Fruit fly (Drosophila melanogaster): ENCODE data around the gene fws.

The fws gene

DNA sequence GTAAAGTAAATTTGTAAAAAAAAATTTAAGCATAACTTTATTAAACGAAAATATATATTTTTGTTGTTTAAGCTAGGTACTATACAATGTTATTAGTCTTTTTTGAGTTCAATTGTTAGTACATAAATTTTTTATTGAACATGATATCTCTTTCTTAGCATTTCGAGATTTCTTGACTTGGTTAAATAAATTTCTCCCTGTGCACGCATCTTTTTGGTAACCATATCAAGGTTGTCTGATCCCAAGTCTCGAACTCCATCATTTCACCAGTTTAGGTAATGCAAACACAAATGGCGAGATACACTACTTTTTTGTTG lies 49.5 kb downstream of the fws start (continued):
- TF ChIP-seq pan (optimal IDR thresholded peaks at IDR 0.05) (no peak), Hr78 (GFP tag; optimal IDR thresholded peaks at IDR 0.05) (no peak), dsf (GFP tag; optimal IDR thresholded peaks at IDR 0.05; ENCODE audit: borderline replicate concordance) (no peak), CG9705 (GFP tag; optimal IDR thresholded peaks at IDR 0.05) (no peak)

DNA sequence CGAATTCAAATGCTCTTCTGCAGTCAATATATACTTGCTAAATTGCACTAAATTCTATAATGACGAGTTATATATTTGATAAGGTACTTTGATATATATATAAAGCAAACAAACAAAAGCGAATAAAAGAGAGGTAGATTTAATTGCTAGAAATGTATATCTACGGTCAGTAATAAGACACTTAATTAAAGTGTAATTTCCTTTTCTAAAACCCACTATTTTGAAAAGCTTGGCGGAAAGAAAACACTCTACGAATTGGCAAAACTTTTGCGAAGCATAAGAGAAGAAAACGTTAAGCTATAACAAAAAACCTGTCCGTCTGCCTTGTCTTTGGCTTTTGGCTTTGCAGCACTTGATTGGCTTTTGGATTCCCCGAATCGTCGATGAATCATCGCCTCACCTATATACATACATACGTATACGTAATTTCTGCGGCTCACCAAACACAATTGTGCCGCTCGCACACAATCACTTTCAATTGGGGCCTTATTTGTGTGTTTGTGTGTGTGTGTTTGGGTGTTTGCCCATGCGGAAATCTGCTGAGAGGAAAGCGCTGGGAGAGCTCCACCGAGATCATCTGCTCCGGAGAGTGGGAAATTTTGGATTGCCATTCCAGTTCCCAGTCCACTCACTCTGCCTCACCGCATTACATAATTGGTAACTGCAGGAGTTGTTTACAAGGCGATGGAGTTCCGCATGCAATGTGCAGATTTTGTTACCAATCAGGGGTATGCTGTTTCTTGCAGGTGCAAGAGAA lies 50.0 kb downstream of the fws start:
- TF ChIP-seq sv (GFP tag; optimal IDR thresholded peaks at IDR 0.05) (no peak), woc (GFP tag; optimal IDR thresholded peaks at IDR 0.05) (no peak), Mio (GFP tag; optimal IDR thresholded peaks at IDR 0.05) (no peak), foxo (GFP tag; optimal IDR thresholded peaks at IDR 0.05) (no peak), fru (GFP tag; optimal IDR thresholded peaks at IDR 0.05) (no peak), Jra (GFP tag; optimal IDR thresholded peaks at IDR 0.05) (peak; percentile 1), usp (GFP tag; optimal IDR thresholded peaks at IDR 0.05) (no peak), h (GFP tag; optimal IDR thresholded peaks at IDR 0.05) (no peak), dmrt93B (GFP tag; optimal IDR thresholded peaks at IDR 0.05) (no peak), Hr83 (GFP tag; optimal IDR thresholded peaks at IDR 0.05; ENCODE audit: poor library complexity, severe bottlenecking) (no peak), dl (GFP tag; optimal IDR thresholded peaks at IDR 0.05; ENCODE audit: insufficient read depth in 1 of 2, partially characterized antibody in 2 of 2) (peak; percentile 50 to 71), N (GFP tag; optimal IDR thresholded peaks at IDR 0.05) (no peak), GATAd (GFP tag; optimal IDR thresholded peaks at IDR 0.05) (no peak), Dif (GFP tag; optimal IDR thresholded peaks at IDR 0.05; ENCODE audit: partially characterized antibody) (peak; percentile 69), Rel (GFP tag; optimal IDR thresholded peaks at IDR 0.05) (no peak), Rel (tag; optimal IDR thresholded peaks at IDR 0.05) (peak; percentile 93)

DNA sequence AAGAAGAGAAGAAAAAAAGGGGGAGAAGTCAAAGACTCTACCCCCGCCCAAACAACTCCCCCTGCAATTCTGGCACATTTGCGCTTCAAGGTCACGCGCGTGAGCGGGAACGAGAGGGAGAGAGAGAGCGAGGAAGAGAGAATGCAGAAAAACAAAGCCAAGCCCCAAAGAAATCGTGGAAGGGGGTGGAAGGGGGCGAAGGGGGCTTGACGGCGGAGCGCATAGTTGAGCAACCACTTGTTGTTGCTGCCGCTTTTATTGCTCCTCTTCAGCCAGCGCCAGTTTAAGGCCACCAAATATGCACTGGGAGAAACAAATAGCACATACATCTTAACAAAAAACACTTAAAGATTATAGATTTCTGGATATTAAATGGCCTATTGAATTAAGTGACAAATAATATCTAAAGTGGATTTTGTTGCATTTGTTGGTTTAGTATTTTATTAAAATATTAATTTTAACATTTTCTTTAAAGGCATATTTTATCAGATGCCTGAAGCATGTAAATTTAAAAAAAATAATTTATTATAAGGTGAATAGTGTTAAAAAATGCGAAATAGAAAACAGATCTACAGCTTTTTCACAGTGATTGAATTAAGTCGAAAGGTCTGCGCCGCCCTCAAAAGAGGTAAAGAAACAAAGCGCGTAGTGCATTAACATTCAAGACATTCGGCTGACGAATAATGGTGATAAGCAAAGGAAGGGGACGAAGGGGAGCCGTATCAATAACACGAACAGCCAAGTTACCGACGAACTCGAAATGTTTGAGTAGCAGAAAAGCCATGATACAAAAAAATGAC lies 50.8 kb downstream of the fws start:
- TF ChIP-seq dsf (GFP tag; optimal IDR thresholded peaks at IDR 0.05; ENCODE audit: borderline replicate concordance) (peak; percentile 65), CG32264 (GFP tag; optimal IDR thresholded peaks at IDR 0.05) (no peak), fru (GFP tag; optimal IDR thresholded peaks at IDR 0.05) (peak; percentile 92), br (GFP tag; optimal IDR thresholded peaks at IDR 0.05) (peak; percentile 85), Sp1 (GFP tag; optimal IDR thresholded peaks at IDR 0.05) (peak; percentile 98), psq (GFP tag; optimal IDR thresholded peaks at IDR 0.05) (peak; percentile 97), Vsx2 (GFP tag; optimal IDR thresholded peaks at IDR 0.05; ENCODE audit: partially characterized antibody) (peak; percentile 12), Myc (optimal IDR thresholded peaks at IDR 0.05) (no peak), CG9705 (GFP tag; optimal IDR thresholded peaks at IDR 0.05) (peak; percentile 75), dmrt93B (GFP tag; optimal IDR thresholded peaks at IDR 0.05) (peak; percentile 95), OdsH (GFP tag; optimal IDR thresholded peaks at IDR 0.05) (peak; percentile 86), Dfd (GFP tag; optimal IDR thresholded peaks at IDR 0.05) (no peak), tai (GFP tag; optimal IDR thresholded peaks at IDR 0.05) (peak; percentile 56), N (GFP tag; optimal IDR thresholded peaks at IDR 0.05) (no peak), pan (optimal IDR thresholded peaks at IDR 0.05) (no peak), sage (GFP tag; optimal IDR thresholded peaks at IDR 0.05) (peak; percentile 12), Rel (GFP tag; optimal IDR thresholded peaks at IDR 0.05) (no peak), Rel (tag; optimal IDR thresholded peaks at IDR 0.05) (peak; percentile 65), CrebA (GFP tag; optimal IDR thresholded peaks at IDR 0.05; ENCODE audit: borderline replicate concordance) (no peak), Jra (GFP tag; optimal IDR thresholded peaks at IDR 0.05) (peak; percentile 84), jim (GFP tag; optimal IDR thresholded peaks at IDR 0.05) (no peak), usp (GFP tag; optimal IDR thresholded peaks at IDR 0.05) (no peak), Dif (GFP tag; optimal IDR thresholded peaks at IDR 0.05; ENCODE audit: partially characterized antibody) (peak; percentile 98), GATAd (GFP tag; optimal IDR thresholded peaks at IDR 0.05) (no peak), Mio (GFP tag; optimal IDR thresholded peaks at IDR 0.05) (no peak), woc (GFP tag; optimal IDR thresholded peaks at IDR 0.05) (peak; percentile 48), ey (GFP tag; optimal IDR thresholded peaks at IDR 0.05) (peak; percentile 81), brk (GFP tag; optimal IDR thresholded peaks at IDR 0.05) (peak; percentile 93), Hr78 (GFP tag; optimal IDR thresholded peaks at IDR 0.05) (no peak), HLH106 (tag; optimal IDR thresholded peaks at IDR 0.05) (peak; percentile 97), Hnf4 (GFP tag; optimal IDR thresholded peaks at IDR 0.05) (peak; percentile 83), rgr (GFP tag; optimal IDR thresholded peaks at IDR 0.05) (peak; percentile 91), foxo (GFP tag; optimal IDR thresholded peaks at IDR 0.05) (peak in 1 of 2 experiments; percentile 96), h (GFP tag; optimal IDR thresholded peaks at IDR 0.05) (peak; percentile 54), lola (GFP tag; optimal IDR thresholded peaks at IDR 0.05) (no peak), dl (GFP tag; optimal IDR thresholded peaks at IDR 0.05; ENCODE audit: insufficient read depth in 1 of 2, partially characterized antibody in 2 of 2) (peak; percentile 80 to 93), sv (GFP tag; optimal IDR thresholded peaks at IDR 0.05) (peak; percentile 10), Hr83 (GFP tag; optimal IDR thresholded peaks at IDR 0.05; ENCODE audit: poor library complexity, severe bottlenecking) (peak; percentile 33), Abd-B (GFP tag; optimal IDR thresholded peaks at IDR 0.05) (no peak)

Measured in whole organism, wandering third instar larva.